Fruit fly (Drosophila melanogaster): ENCODE data around the gene Cad99C.

The Cad99C gene

dm6 chr3R:29875830-29876229 is 34.4 kb downstream of the Cad99C start:
- TF ChIP-seq noc (tag; optimal IDR thresholded peaks at IDR 0.05), result no peak

- no peak for TF ChIP-seq noc (tag; optimal IDR thresholded peaks at IDR 0.05)
Measured at dm6 chr3R:29876232-29876631, 34.8 kb downstream of the Cad99C start.

dm6 chr3R:29876733-29877193 is 35.3 kb downstream of the Cad99C start, which contains the start of gene CG31038:
Gene CG31038 (plus strand): TSS chr3R:29877059.
- no peak for TF ChIP-seq noc (tag; optimal IDR thresholded peaks at IDR 0.05)

dm6 chr3R:29880306-29880705 is 38.8 kb downstream of the Cad99C start:
- no peak for TF ChIP-seq noc (tag; optimal IDR thresholded peaks at IDR 0.05)

- TF ChIP-seq noc (tag; optimal IDR thresholded peaks at IDR 0.05), result no peak
Measured at dm6 chr3R:29891183-29891582, 49.7 kb downstream of the Cad99C start.

- no peak for TF ChIP-seq noc (tag; optimal IDR thresholded peaks at IDR 0.05)
Measured at dm6 chr3R:29893030-29893429, 51.6 kb downstream of the Cad99C start.

- peak; percentile 67 for TF ChIP-seq noc (tag; optimal IDR thresholded peaks at IDR 0.05)
Measured at dm6 chr3R:29894393-29894792, 52.9 kb downstream of the Cad99C start.

dm6 chr3R:29898588-29898987 is 57.1 kb downstream of the Cad99C start:
- peak; percentile 50 for TF ChIP-seq noc (tag; optimal IDR thresholded peaks at IDR 0.05)

- no peak for TF ChIP-seq noc (tag; optimal IDR thresholded peaks at IDR 0.05)
Measured at dm6 chr3R:29899635-29900034, 58.2 kb downstream of the Cad99C start.

dm6 chr3R:29903775-29904356 is 62.4 kb downstream of the Cad99C start, which contains the start of gene CG15517:
Gene CG15517 (minus strand): TSS chr3R:29903825.
- no peak for TF ChIP-seq noc (tag; optimal IDR thresholded peaks at IDR 0.05)

Measured in whole organism, larva.